Fruit fly (Drosophila melanogaster): ENCODE results near the gene CG42613.

Gene CG42613

dm6 chr3R:18902858-18903257 lies 26.1 kb upstream of the CG42613 start, which contains the start of gene CG34284:
Gene CG34284, minus strand, starts transcription at chr3R:18902933.
- TF ChIP-seq CG34406 (GFP tag; optimal IDR thresholded peaks at IDR 0.05), result no peak
- TF ChIP-seq fkh (GFP tag; optimal IDR thresholded peaks at IDR 0.05), result peak; percentile 14

dm6 chr3R:18905555-18905920 lies 23.5 kb upstream of the CG42613 start, which contains the start of gene CG14292:
Gene CG14292, minus strand, starts transcription at chr3R:18905655.
- TF ChIP-seq CG11762 (GFP tag; optimal IDR thresholded peaks at IDR 0.05; ENCODE audit: insufficient read depth) (no peak), CG8119 (GFP tag; IDR thresholded peaks at IDR 0.05) (no peak), dac (GFP tag; optimal IDR thresholded peaks at IDR 0.05) (no peak), Lpt (GFP tag; optimal IDR thresholded peaks at IDR 0.05) (no peak), vri (GFP tag; optimal IDR thresholded peaks at IDR 0.05) (no peak), Ets21C (GFP tag; optimal IDR thresholded peaks at IDR 0.05) (no peak), CG6808 (GFP tag; optimal IDR thresholded peaks at IDR 0.05) (no peak), ss (GFP tag; optimal IDR thresholded peaks at IDR 0.05) (no peak)

dm6 chr3R:18905921-18906878 lies 22.8 kb upstream of the CG42613 start, which contains the start of gene EndoA:
Gene EndoA, plus strand, starts transcription at chr3R:18906609.
- TF ChIP-seq pdm3 (GFP tag; optimal IDR thresholded peaks at IDR 0.05) (no peak), acj6 (GFP tag; optimal IDR thresholded peaks at IDR 0.05) (peak; percentile 3), CG7368 (GFP tag; optimal IDR thresholded peaks at IDR 0.05) (peak; percentile 24), Sox15 (GFP tag; optimal IDR thresholded peaks at IDR 0.05) (no peak), CG32006 (GFP tag; optimal IDR thresholded peaks at IDR 0.05) (peak; percentile 25), achi (GFP tag; optimal IDR thresholded peaks at IDR 0.05) (peak; percentile 29), Eip75B (GFP tag; optimal IDR thresholded peaks at IDR 0.05) (peak; percentile 24), CG3919 (GFP tag; optimal IDR thresholded peaks at IDR 0.05) (peak; percentile 27), Gug (GFP tag; IDR thresholded peaks at IDR 0.05) (0 out of 2 replicates have a peak, but pooled peaks have one; percentile 32), Hr4 (GFP tag; optimal IDR thresholded peaks at IDR 0.05) (peak; percentile 38), OdsH (GFP tag; optimal IDR thresholded peaks at IDR 0.05) (peak; percentile 17), Lpt (GFP tag; optimal IDR thresholded peaks at IDR 0.05) (no peak), CG11902 (GFP tag; optimal IDR thresholded peaks at IDR 0.05) (no peak), Blimp-1 (GFP tag; optimal IDR thresholded peaks at IDR 0.05) (peak; percentile 58), Smox (GFP tag; optimal IDR thresholded peaks at IDR 0.05) (peak; percentile 11), cyc (GFP tag; optimal IDR thresholded peaks at IDR 0.05) (peak; percentile 18), CG8119 (GFP tag; IDR thresholded peaks at IDR 0.05) (peak; percentile 43; the same call in 2 of the 3 replicates), CG31627 (GFP tag; optimal IDR thresholded peaks at IDR 0.05) (peak; percentile 11), eg (GFP tag; IDR thresholded peaks at IDR 0.05) (peak; percentile 54), Eip93F (GFP tag; optimal IDR thresholded peaks at IDR 0.05) (peak; percentile 30), svp (GFP tag) (peak; percentile 65), Eip78C (GFP tag) (peak; percentile 71), esn (GFP tag; optimal IDR thresholded peaks at IDR 0.05) (peak; percentile 16), Ets96B (tag; optimal IDR thresholded peaks at IDR 0.05) (peak; percentile 21), fd85E (GFP tag; optimal IDR thresholded peaks at IDR 0.05) (no peak), CG10631 (GFP tag; optimal IDR thresholded peaks at IDR 0.05) (peak; percentile 47), Hr39 (GFP tag; optimal IDR thresholded peaks at IDR 0.05) (no peak), Sox102F (GFP tag; optimal IDR thresholded peaks at IDR 0.05) (peak; percentile 22), CG34406 (GFP tag; optimal IDR thresholded peaks at IDR 0.05) (no peak), CG15336 (GFP tag; IDR thresholded peaks at IDR 0.05) (peak; percentile 15; the same call in 1 of the 2 replicates), Sox14 (GFP tag; optimal IDR thresholded peaks at IDR 0.05) (peak; percentile 5), lz (GFP tag; optimal IDR thresholded peaks at IDR 0.05) (peak; percentile 32), topi (GFP tag; optimal IDR thresholded peaks at IDR 0.05) (peak; percentile 13), CG10669 (GFP tag; optimal IDR thresholded peaks at IDR 0.05) (peak; percentile 38), CG6163 (GFP tag; IDR thresholded peaks at IDR 0.05) (peak; percentile 14; the same call in 1 of the 3 replicates), dsx (GFP tag; optimal IDR thresholded peaks at IDR 0.05; ENCODE audit: poor library complexity, severe bottlenecking) (peak; percentile 48), salr (GFP tag; optimal IDR thresholded peaks at IDR 0.05) (no peak), CG8632 (GFP tag; optimal IDR thresholded peaks at IDR 0.05) (no peak), CG11762 (GFP tag; optimal IDR thresholded peaks at IDR 0.05; ENCODE audit: insufficient read depth) (peak; percentile 14)
